Worm (Caenorhabditis elegans) whole organism, L4 larva: ENCODE data around the gene ZK643.5.
"Not testable (repeated sequence)": the region's sequence is repeated elsewhere in the genome, so short reads cannot be mapped to it uniquely, and the experiment has no call there.

Experiments used
- D1046.2 ChIP-seq: fragments of 200-800 bp; sonication (Bioruptor generic); IDR thresholded peaks from 2 replicates; pipeline ENCODE4 v1.3.6; 2022; ENCODE audit warnings: missing genetic modification characterization, missing compliant biosample characterization
- F37D6.2 ChIP-seq: sonication (generic microtip); optimal IDR thresholded peaks from 2 replicates; lab custom pipeline; 2016; ENCODE audit warnings: mild to moderate bottlenecking, missing genetic modification characterization, missing compliant biosample characterization
- R02D3.7 ChIP-seq: fragments of 150-350 bp; sonication (generic microtip); optimal IDR thresholded peaks from 3 replicates; lab custom pipeline; 2014; ENCODE audit warnings: missing biosample characterization, missing genetic modification characterization
- ZK337.2 ChIP-seq: fragments of 200-800 bp; sonication (Bioruptor generic); IDR thresholded peaks from 2 replicates; pipeline ENCODE4 v1.3.6; 2022; ENCODE audit warnings: missing genetic modification reagents, missing genetic modification characterization, missing compliant biosample characterization
- ZK546.5 ChIP-seq, 2 experiments: sonication (generic microtip); optimal IDR thresholded peaks; 2 replicates each; lab custom pipeline; 2017; ENCODE audit warnings: missing biosample characterization in 2 of 2, missing genetic modification characterization in 2 of 2
- aha-1 ChIP-seq: fragments of 150-350 bp; peaks from one replicate; lab custom pipeline; 2014; ENCODE audit warnings: missing biosample characterization, missing genetic modification characterization
- aly-2 ChIP-seq: sonication (generic microtip); optimal IDR thresholded peaks from 2 replicates; lab custom pipeline; 2018; ENCODE audit warnings: missing biosample characterization, missing genetic modification characterization
- ceh-28 ChIP-seq: fragments of 150-350 bp; optimal IDR thresholded peaks from 2 replicates; lab custom pipeline; 2014; ENCODE audit warnings: missing biosample characterization, missing genetic modification reagents, missing genetic modification characterization
- ceh-32 ChIP-seq: sonication (generic microtip); optimal IDR thresholded peaks from 2 replicates; lab custom pipeline; 2016; ENCODE audit warnings: mild to moderate bottlenecking, missing genetic modification characterization, missing compliant biosample characterization; ENCODE audit not compliant: poor library complexity
- ceh-82 ChIP-seq: sonication (generic microtip); optimal IDR thresholded peaks from 2 replicates; lab custom pipeline; 2017; ENCODE audit warnings: missing biosample characterization, missing genetic modification characterization
- daf-16 ChIP-seq, 3 experiments: sonication (generic microtip); optimal IDR thresholded peaks; 2 replicates each; lab custom pipeline; 2016 to 2017; ENCODE audit warnings: missing genetic modification characterization in 3 of 3, missing genetic modification reagents in 3 of 3, mild to moderate bottlenecking in 2 of 3, missing compliant biosample characterization in 2 of 3, missing biosample characterization in 1 of 3, moderate library complexity in 1 of 3
- dmd-8 ChIP-seq: fragments of 200-800 bp; sonication (Bioruptor generic); IDR thresholded peaks from 2 replicates; pipeline ENCODE4 v1.3.6; 2022; ENCODE audit warnings: missing genetic modification characterization, missing compliant biosample characterization
- dmd-9 ChIP-seq: fragments of 200-800 bp; sonication (Bioruptor generic); IDR thresholded peaks from 2 replicates; pipeline ENCODE4 v1.3.6; 2022; ENCODE audit warnings: missing genetic modification reagents, missing genetic modification characterization, missing compliant biosample characterization
- dve-1 ChIP-seq: sonication (generic microtip); optimal IDR thresholded peaks from 2 replicates; lab custom pipeline; 2017; ENCODE audit warnings: antibody characterized with exemption, mild to moderate bottlenecking, missing genetic modification characterization, missing compliant biosample characterization; ENCODE audit not compliant: insufficient read depth
- gei-8 ChIP-seq: fragments of 200-800 bp; sonication (Bioruptor generic); optimal IDR thresholded peaks from 2 replicates; lab custom pipeline; 2018; ENCODE audit warnings: mild to moderate bottlenecking, missing genetic modification characterization, missing compliant biosample characterization
- hif-1 ChIP-seq, 2 experiments: sonication (generic microtip); optimal IDR thresholded peaks; 2 replicates each; lab custom pipeline; 2016 to 2017; ENCODE audit warnings: missing compliant biosample characterization in 2 of 2, missing genetic modification characterization in 2 of 2, missing genetic modification reagents in 2 of 2, missing genotype in 2 of 2, mild to moderate bottlenecking in 1 of 2
- hlh-30 ChIP-seq: sonication (generic microtip); optimal IDR thresholded peaks from 2 replicates; lab custom pipeline; 2017; ENCODE audit warnings: antibody characterized with exemption, mild to moderate bottlenecking, missing genetic modification characterization, missing compliant biosample characterization; ENCODE audit not compliant: insufficient read depth
- lin-13 ChIP-seq: fragments of 150-350 bp; optimal IDR thresholded peaks from 2 replicates; lab custom pipeline; 2014; ENCODE audit warnings: missing biosample characterization, missing genetic modification reagents, missing genetic modification characterization
- lin-15B ChIP-seq: fragments of 150-350 bp; sonication (generic microtip); optimal IDR thresholded peaks from 3 replicates; lab custom pipeline; 2014; ENCODE audit warnings: missing biosample characterization, missing genetic modification characterization
- lin-29 ChIP-seq: fragments of 200-800 bp; sonication (Bioruptor generic); IDR thresholded peaks from 2 replicates; pipeline ENCODE4 v1.3.6; 2022; ENCODE audit warnings: missing genetic modification reagents, missing genetic modification characterization, missing compliant biosample characterization
- lin-38 ChIP-seq: fragments of 200-800 bp; sonication (Bioruptor generic); IDR thresholded peaks from 2 replicates; pipeline ENCODE4 v1.3.6; 2022; ENCODE audit warnings: missing genetic modification reagents, missing genetic modification characterization, missing compliant biosample characterization
- lin-39 ChIP-seq: fragments of 150-350 bp; optimal IDR thresholded peaks from 2 replicates; lab custom pipeline; 2014; ENCODE audit warnings: missing biosample characterization, missing genetic modification reagents, missing genetic modification characterization
- madf-5 ChIP-seq, 2 experiments: fragments of 200-800 bp; sonication (Bioruptor generic); IDR thresholded peaks; 2 replicates each; pipeline ENCODE4 v1.3.6; 2022; ENCODE audit warnings: missing compliant biosample characterization in 2 of 2, missing genetic modification characterization in 2 of 2
- mdl-1 ChIP-seq, 2 experiments: fragments of 150-350 bp in 1 of 2; sonication (generic microtip) in 1 of 2; optimal IDR thresholded peaks; 2 replicates each; lab custom pipeline; 2014 to 2017; ENCODE audit warnings: missing biosample characterization in 2 of 2, missing genetic modification characterization in 2 of 2
- mes-2 ChIP-seq: sonication (generic microtip); optimal IDR thresholded peaks from 2 replicates; lab custom pipeline; 2016; ENCODE audit warnings: missing genotype, mild to moderate bottlenecking, missing genetic modification characterization, missing compliant biosample characterization; ENCODE audit not compliant: poor library complexity, severe bottlenecking
- mxl-2 ChIP-seq: fragments of 200-800 bp; sonication (Bioruptor generic); conservative IDR thresholded peaks from 2 replicates; pipeline ENCODE4 v1.3.6; 2022; ENCODE audit warnings: missing genetic modification reagents, missing genetic modification characterization, missing compliant biosample characterization
- mxl-3 ChIP-seq: fragments of 200-800 bp; sonication (Bioruptor generic); optimal IDR thresholded peaks from 2 replicates; lab custom pipeline; 2018; ENCODE audit warnings: mild to moderate bottlenecking, missing genetic modification characterization, missing compliant biosample characterization
- nhr-102 ChIP-seq: sonication (generic microtip); optimal IDR thresholded peaks from 2 replicates; lab custom pipeline; 2016; ENCODE audit warnings: mild to moderate bottlenecking, missing genetic modification characterization, moderate library complexity, missing compliant biosample characterization
- nhr-237 ChIP-seq: sonication (generic microtip); optimal IDR thresholded peaks from 2 replicates; lab custom pipeline; 2017; ENCODE audit warnings: missing biosample characterization, missing genetic modification characterization
- nhr-25 ChIP-seq: sonication (generic microtip); optimal IDR thresholded peaks from 2 replicates; lab custom pipeline; 2017; ENCODE audit warnings: missing genetic modification characterization, mild to moderate bottlenecking, missing compliant biosample characterization, antibody characterized with exemption, moderate library complexity, borderline replicate concordance; ENCODE audit not compliant: insufficient read depth
- pqm-1 ChIP-seq: sonication (generic microtip); optimal IDR thresholded peaks from 2 replicates; lab custom pipeline; 2017; ENCODE audit warnings: missing biosample characterization, missing genetic modification characterization
- rbr-2 ChIP-seq: sonication (generic microtip); optimal IDR thresholded peaks from 2 replicates; lab custom pipeline; 2016; ENCODE audit warnings: missing genotype, missing genetic modification characterization, missing compliant biosample characterization
- snpc-4 ChIP-seq: fragments of 150-350 bp; optimal IDR thresholded peaks from 2 replicates; lab custom pipeline; 2014; ENCODE audit warnings: missing biosample characterization, missing genetic modification characterization
- spr-1 ChIP-seq: sonication (generic microtip); optimal IDR thresholded peaks from 2 replicates; lab custom pipeline; 2016; ENCODE audit warnings: mild to moderate bottlenecking, missing genetic modification characterization, missing compliant biosample characterization
- unc-39 ChIP-seq: sonication (generic microtip); optimal IDR thresholded peaks from 2 replicates; lab custom pipeline; 2017; ENCODE audit warnings: missing biosample characterization, missing genetic modification characterization
- unc-62 ChIP-seq, 3 experiments: fragments of 150-350 bp in 1 of 3; sonication (generic microtip); optimal IDR thresholded peaks in 2 of 3; peaks in 1 of 3; 1 replicate in 1 of 3; 2 replicates in 2 of 3; lab custom pipeline; 2014 to 2017; ENCODE audit warnings: missing biosample characterization in 3 of 3, missing genetic modification characterization in 3 of 3, missing genetic modification reagents in 3 of 3, missing genotype in 1 of 3
- zfp-2 ChIP-seq: sonication (generic microtip); optimal IDR thresholded peaks from 2 replicates; lab custom pipeline; 2016; ENCODE audit warnings: mild to moderate bottlenecking, missing genetic modification characterization, missing compliant biosample characterization
- zfp-3 ChIP-seq: fragments of 200-800 bp; sonication (Bioruptor generic); conservative IDR thresholded peaks from 2 replicates; pipeline ENCODE4 v1.3.6; 2022; ENCODE audit warnings: missing genetic modification reagents, missing genetic modification characterization, missing compliant biosample characterization
- zip-11 ChIP-seq: fragments of 200-800 bp; sonication (Bioruptor generic); IDR thresholded peaks from 2 replicates; pipeline ENCODE4 v1.3.6; 2022; ENCODE audit warnings: missing genetic modification characterization, missing compliant biosample characterization
- zip-2 ChIP-seq: fragments of 150-350 bp; optimal IDR thresholded peaks from 2 replicates; lab custom pipeline; 2014; ENCODE audit warnings: missing biosample characterization, missing genetic modification characterization

The ZK643.5 gene

ce11 chrIII:8997821-8998220 is 41.8 kb upstream of the ZK643.5 start:
- TF ChIP-seq hif-1 (tag; optimal IDR thresholded peaks at IDR 0.05; lab: Kevin White, UChicago): no peak
- TF ChIP-seq madf-5 (GFP tag; IDR thresholded peaks at IDR 0.05; lab: Robert Waterston, UW): 0 out of 4 replicates have a peak, but pooled peaks of 1 of the 2 experiments have one; percentile 0
- TF ChIP-seq pqm-1: peak; percentile 80

ce11 chrIII:8996686-8997085 is 40.7 kb upstream of the ZK643.5 start, which contains the start of gene skat-1:
Gene skat-1, minus strand, starts transcription at chrIII:8996786.
- TF ChIP-seq mxl-2 (GFP tag; lab: Robert Waterston, UW) (no peak), lin-38 (peak; percentile 21; the same call in 1 of the 2 replicates), nhr-102 (tag; lab: Kevin White, UChicago) (peak; percentile 7)

ce11 chrIII:8989752-8990151 is 33.8 kb upstream of the ZK643.5 start, which contains the start of gene R08D7.7:
Gene R08D7.7, plus strand, starts transcription at chrIII:8990052.
- TF ChIP-seq ceh-82, F37D6.2, mes-2 (tag; lab: Kevin White, UChicago): not testable (repeated sequence)

ce11 chrIII:8988544-8988943 is 32.5 kb upstream of the ZK643.5 start:
- TF ChIP-seq zip-2 (tag; lab: Kevin White, UChicago): no peak
- TF ChIP-seq lin-15B: no peak
- TF ChIP-seq ceh-28 (tag; lab: Kevin White, UChicago): no peak
- no peak for TF ChIP-seq daf-16 (GFP tag; optimal IDR thresholded peaks at IDR 0.05; lab: Kevin White, UChicago)
- TF ChIP-seq daf-16 (tag; optimal IDR thresholded peaks at IDR 0.05; lab: Kevin White, UChicago): peak; percentile 10
- peak; percentile 2 for TF ChIP-seq dve-1 (tag; lab: Kevin White, UChicago)
- TF ChIP-seq lin-13 (GFP tag; lab: Kevin White, UChicago): no peak
- peak in 1 of 2 experiments; percentile 70 for TF ChIP-seq unc-62 (GFP tag; optimal IDR thresholded peaks at IDR 0.05 in 1 of 2; lab: Kevin White, UChicago)
- TF ChIP-seq unc-62 (tag; optimal IDR thresholded peaks at IDR 0.05; lab: Kevin White, UChicago): no peak
- TF ChIP-seq hlh-30 (tag; lab: Kevin White, UChicago): peak; percentile 18
- TF ChIP-seq aha-1 (tag; lab: Kevin White, UChicago): peak; percentile 94
- no peak for TF ChIP-seq lin-29 (GFP tag; lab: Robert Waterston, UW)
- peak; percentile 38 for TF ChIP-seq rbr-2 (tag; lab: Kevin White, UChicago)
- TF ChIP-seq mxl-3: no peak

ce11 chrIII:8988061-8988460 is 32.1 kb upstream of the ZK643.5 start:
- TF ChIP-seq nhr-237 (tag; lab: Kevin White, UChicago): no peak
- TF ChIP-seq D1046.2 (GFP tag; lab: Robert Waterston, UW): no peak
- TF ChIP-seq ZK546.5 (tag; optimal IDR thresholded peaks at IDR 0.05; lab: Kevin White, UChicago): no peak
- no peak for TF ChIP-seq dmd-8
- TF ChIP-seq ceh-28 (tag; lab: Kevin White, UChicago): no peak
- no peak for TF ChIP-seq nhr-25
- no peak for TF ChIP-seq zfp-2 (tag; lab: Kevin White, UChicago)
- no peak for TF ChIP-seq lin-15B
- TF ChIP-seq, all 104 proteins: peak for 0

- no peak for TF ChIP-seq lin-39 (tag; lab: Kevin White, UChicago)
- TF ChIP-seq R02D3.7 (tag; lab: Kevin White, UChicago): no peak
- TF ChIP-seq ceh-28 (tag; lab: Kevin White, UChicago): no peak
- TF ChIP-seq gei-8: no peak
- peak; percentile 69 for TF ChIP-seq dve-1 (tag; lab: Kevin White, UChicago)
- peak in 1 of 2 experiments; percentile 8 for TF ChIP-seq unc-62 (GFP tag; optimal IDR thresholded peaks at IDR 0.05 in 1 of 2; lab: Kevin White, UChicago)
- no peak for TF ChIP-seq unc-62 (tag; optimal IDR thresholded peaks at IDR 0.05; lab: Kevin White, UChicago)
- no peak for TF ChIP-seq unc-39 (tag; lab: Kevin White, UChicago)
- TF ChIP-seq aly-2 (tag; lab: Kevin White, UChicago): no peak
- TF ChIP-seq spr-1 (tag; lab: Kevin White, UChicago): no peak
- no peak for TF ChIP-seq hif-1 (tag; optimal IDR thresholded peaks at IDR 0.05; lab: Kevin White, UChicago)
- TF ChIP-seq mdl-1 (tag; optimal IDR thresholded peaks at IDR 0.05; lab: Kevin White, UChicago): peak; percentile 42 to 75
- TF ChIP-seq lin-29 (GFP tag; lab: Robert Waterston, UW): no peak
- no peak for TF ChIP-seq snpc-4 (tag; lab: Kevin White, UChicago)
- TF ChIP-seq ZK337.2: no peak
- TF ChIP-seq ceh-32 (tag; lab: Kevin White, UChicago): no peak
- TF ChIP-seq dmd-9 (GFP tag; lab: Robert Waterston, UW): no peak
- no peak for TF ChIP-seq zfp-3 (GFP tag; lab: Robert Waterston, UW)
- no peak for TF ChIP-seq zip-11 (GFP tag; lab: Robert Waterston, UW)
Measured at ce11 chrIII:8986872-8987271, 30.9 kb upstream of the ZK643.5 start.
